Worm (Caenorhabditis elegans) whole organism, mixed stage, embryonic: ENCODE measurements around the gene pqn-62.

ENCODE experiments used
- bed-3 ChIP-seq: fragments of 200-800 bp; sonication (Bioruptor generic); optimal IDR thresholded peaks from 3 replicates; lab custom pipeline; 2018; ENCODE audit warnings: mild to moderate bottlenecking, missing genetic modification characterization, moderate library complexity, missing compliant biosample characterization
- blmp-1 ChIP-seq: fragments of 150-350 bp; optimal IDR thresholded peaks from 2 replicates; lab custom pipeline; 2014; ENCODE audit warnings: missing biosample characterization, missing genetic modification characterization
- drap-1 ChIP-seq: fragments of 200-800 bp; sonication (Bioruptor generic); optimal IDR thresholded peaks from 3 replicates; lab custom pipeline; 2018; ENCODE audit warnings: mild to moderate bottlenecking, missing genetic modification characterization, missing compliant biosample characterization
- elt-1 ChIP-seq: sonication (generic microtip); optimal IDR thresholded peaks from 2 replicates; lab custom pipeline; 2017; ENCODE audit warnings: missing genetic modification characterization, mild to moderate bottlenecking, missing compliant biosample characterization, antibody characterized with exemption, moderate library complexity, borderline replicate concordance; ENCODE audit not compliant: insufficient read depth
- lin-13 ChIP-seq: fragments of 150-350 bp; optimal IDR thresholded peaks from 2 replicates; lab custom pipeline; 2014; ENCODE audit warnings: missing biosample characterization, missing genetic modification characterization
- lsy-2 ChIP-seq: fragments of 150-350 bp; optimal IDR thresholded peaks from 2 replicates; lab custom pipeline; 2014; ENCODE audit warnings: missing biosample characterization, missing genetic modification characterization
- nhr-237 ChIP-seq: fragments of 150-350 bp; optimal IDR thresholded peaks from 2 replicates; lab custom pipeline; 2014; ENCODE audit warnings: missing biosample characterization, missing genetic modification characterization
- nhr-28 ChIP-seq: fragments of 150-350 bp; optimal IDR thresholded peaks from 2 replicates; lab custom pipeline; 2014; ENCODE audit warnings: missing biosample characterization, missing genetic modification characterization
- nhr-76 ChIP-seq: sonication (generic microtip); optimal IDR thresholded peaks from 2 replicates; lab custom pipeline; 2017; ENCODE audit warnings: missing biosample characterization, missing genetic modification characterization
- snpc-4 ChIP-seq: fragments of 150-350 bp; optimal IDR thresholded peaks from 2 replicates; lab custom pipeline; 2014; ENCODE audit warnings: missing biosample characterization, missing genetic modification characterization
- unc-39 ChIP-seq: fragments of 150-350 bp; optimal IDR thresholded peaks from 2 replicates; lab custom pipeline; 2014; ENCODE audit warnings: missing biosample characterization, missing genetic modification characterization
- unc-62 ChIP-seq: fragments of 150-350 bp; optimal IDR thresholded peaks from 2 replicates; lab custom pipeline; 2014; ENCODE audit warnings: missing biosample characterization, missing genetic modification reagents, missing genetic modification characterization
- ztf-11 ChIP-seq: fragments of 150-350 bp; optimal IDR thresholded peaks from 2 replicates; lab custom pipeline; 2014; ENCODE audit warnings: missing biosample characterization, missing genetic modification characterization

ce11 chrX:5150389-5150788 is 45.5 kb upstream of the pqn-62 start, which contains the start of gene dpy-8:
- TF ChIP-seq lsy-2: no peak
- no peak for TF ChIP-seq bed-3 (GFP tag; lab: Kevin White, UChicago)
- TF ChIP-seq elt-1: no peak
- TF ChIP-seq lin-13 (tag; lab: Kevin White, UChicago): no peak
- TF ChIP-seq nhr-237 (tag; lab: Kevin White, UChicago): no peak
- TF ChIP-seq ztf-11: no peak
- TF ChIP-seq snpc-4: no peak
- TF ChIP-seq nhr-28: no peak
- TF ChIP-seq drap-1 (GFP tag; lab: Kevin White, UChicago): no peak
- peak; percentile 63 for TF ChIP-seq blmp-1
- no peak for TF ChIP-seq unc-62 (GFP tag; lab: Kevin White, UChicago)
- no peak for TF ChIP-seq nhr-76
- TF ChIP-seq unc-39 (tag; lab: Kevin White, UChicago): no peak
